Worm (Caenorhabditis elegans) whole organism, L4 larva: ENCODE results near the gene dsl-4.

ENCODE experiments used
- T26A8.4 ChIP-seq: fragments of 200-800 bp; sonication (Bioruptor generic); IDR thresholded peaks from 2 replicates; pipeline ENCODE4 v1.3.6; 2022; ENCODE audit warnings: missing genetic modification characterization, missing compliant biosample characterization
- aha-1 ChIP-seq: fragments of 150-350 bp; peaks from one replicate; lab custom pipeline; 2014; ENCODE audit warnings: missing biosample characterization, missing genetic modification characterization
- ceh-20 ChIP-seq: fragments of 200-800 bp; sonication (Bioruptor generic); IDR thresholded peaks from 2 replicates; pipeline ENCODE4 v1.3.6; 2022; ENCODE audit warnings: missing genetic modification reagents, missing genetic modification characterization, missing compliant biosample characterization
- ceh-62 ChIP-seq: sonication (generic microtip); optimal IDR thresholded peaks from 2 replicates; lab custom pipeline; 2017; ENCODE audit warnings: missing biosample characterization, missing genetic modification characterization
- ctbp-1 ChIP-seq: fragments of 200-800 bp; sonication (Bioruptor generic); IDR thresholded peaks from 2 replicates; pipeline ENCODE4 v1.3.6; 2022; ENCODE audit warnings: missing genetic modification reagents, missing genetic modification characterization, missing compliant biosample characterization
- daf-12 ChIP-seq: fragments of 150-350 bp; optimal IDR thresholded peaks from 2 replicates; lab custom pipeline; 2014; ENCODE audit warnings: missing biosample characterization, missing genetic modification reagents, missing genetic modification characterization
- daf-16 ChIP-seq, 3 experiments: sonication (generic microtip); optimal IDR thresholded peaks; 2 replicates each; lab custom pipeline; 2016 to 2017; ENCODE audit warnings: missing genetic modification characterization in 3 of 3, missing genetic modification reagents in 3 of 3, mild to moderate bottlenecking in 2 of 3, missing compliant biosample characterization in 2 of 3, missing biosample characterization in 1 of 3, moderate library complexity in 1 of 3
- daf-19 ChIP-seq: fragments of 200-800 bp; sonication (Bioruptor generic); conservative IDR thresholded peaks from 2 replicates; pipeline ENCODE4 v1.3.6; 2022; ENCODE audit warnings: missing genetic modification characterization, missing compliant biosample characterization
- dmd-8 ChIP-seq: fragments of 200-800 bp; sonication (Bioruptor generic); IDR thresholded peaks from 2 replicates; pipeline ENCODE4 v1.3.6; 2022; ENCODE audit warnings: missing genetic modification characterization, missing compliant biosample characterization
- dve-1 ChIP-seq: sonication (generic microtip); optimal IDR thresholded peaks from 2 replicates; lab custom pipeline; 2017; ENCODE audit warnings: antibody characterized with exemption, mild to moderate bottlenecking, missing genetic modification characterization, missing compliant biosample characterization; ENCODE audit not compliant: insufficient read depth
- fkh-10 ChIP-seq: fragments of 150-350 bp; optimal IDR thresholded peaks from 2 replicates; lab custom pipeline; 2014; ENCODE audit warnings: missing biosample characterization, missing genetic modification reagents, missing genetic modification characterization
- gei-8 ChIP-seq: fragments of 200-800 bp; sonication (Bioruptor generic); optimal IDR thresholded peaks from 2 replicates; lab custom pipeline; 2018; ENCODE audit warnings: mild to moderate bottlenecking, missing genetic modification characterization, missing compliant biosample characterization
- hlh-11 ChIP-seq: fragments of 200-800 bp; sonication (Bioruptor generic); optimal IDR thresholded peaks from 2 replicates; lab custom pipeline; 2018; ENCODE audit warnings: mild to moderate bottlenecking, missing genetic modification characterization, missing compliant biosample characterization
- hlh-30 ChIP-seq: sonication (generic microtip); optimal IDR thresholded peaks from 2 replicates; lab custom pipeline; 2017; ENCODE audit warnings: antibody characterized with exemption, mild to moderate bottlenecking, missing genetic modification characterization, missing compliant biosample characterization; ENCODE audit not compliant: insufficient read depth
- hmg-1.1 ChIP-seq: fragments of 200-800 bp; sonication (Bioruptor generic); IDR thresholded peaks from 2 replicates; pipeline ENCODE4 v1.3.6; 2022; ENCODE audit warnings: missing genetic modification reagents, missing genetic modification characterization, missing compliant biosample characterization
- madf-5 ChIP-seq, 2 experiments: fragments of 200-800 bp; sonication (Bioruptor generic); IDR thresholded peaks; 2 replicates each; pipeline ENCODE4 v1.3.6; 2022; ENCODE audit warnings: missing compliant biosample characterization in 2 of 2, missing genetic modification characterization in 2 of 2
- madf-9 ChIP-seq: fragments of 200-800 bp; sonication (Bioruptor generic); conservative IDR thresholded peaks from 2 replicates; pipeline ENCODE4 v1.3.6; 2022; ENCODE audit warnings: missing genetic modification reagents, missing genetic modification characterization, missing compliant biosample characterization
- mep-1 ChIP-seq: fragments of 150-350 bp; sonication (generic microtip); optimal IDR thresholded peaks from 3 replicates; lab custom pipeline; 2014; ENCODE audit warnings: missing biosample characterization, missing genetic modification characterization
- nhr-10 ChIP-seq: fragments of 150-350 bp; optimal IDR thresholded peaks from 2 replicates; lab custom pipeline; 2014; ENCODE audit warnings: missing biosample characterization, missing genetic modification characterization
- nhr-11 ChIP-seq: fragments of 150-350 bp; optimal IDR thresholded peaks from 2 replicates; lab custom pipeline; 2014; ENCODE audit warnings: missing biosample characterization, missing genetic modification characterization
- nhr-28 ChIP-seq: fragments of 150-350 bp; optimal IDR thresholded peaks from 2 replicates; lab custom pipeline; 2014; ENCODE audit warnings: missing biosample characterization, missing genetic modification characterization
- nhr-76 ChIP-seq: fragments of 150-350 bp; optimal IDR thresholded peaks from 2 replicates; lab custom pipeline; 2014; ENCODE audit warnings: missing biosample characterization, missing genetic modification characterization
- php-3 ChIP-seq: fragments of 200-800 bp; sonication (Bioruptor generic); IDR thresholded peaks from 2 replicates; pipeline ENCODE4 v1.3.6; 2022; ENCODE audit warnings: missing genetic modification reagents, missing genetic modification characterization, missing compliant biosample characterization
- pqm-1 ChIP-seq: sonication (generic microtip); optimal IDR thresholded peaks from 2 replicates; lab custom pipeline; 2017; ENCODE audit warnings: missing biosample characterization, missing genetic modification characterization
- set-16 ChIP-seq: fragments of 200-800 bp; sonication (Bioruptor generic); IDR thresholded peaks from 2 replicates; pipeline ENCODE4 v1.3.6; 2022; ENCODE audit warnings: missing genetic modification reagents, missing genetic modification characterization, missing compliant biosample characterization
- snpc-4 ChIP-seq: fragments of 150-350 bp; optimal IDR thresholded peaks from 2 replicates; lab custom pipeline; 2014; ENCODE audit warnings: missing biosample characterization, missing genetic modification characterization
- unc-62 ChIP-seq, 3 experiments: fragments of 150-350 bp in 1 of 3; sonication (generic microtip); optimal IDR thresholded peaks in 2 of 3; peaks in 1 of 3; 1 replicate in 1 of 3; 2 replicates in 2 of 3; lab custom pipeline; 2014 to 2017; ENCODE audit warnings: missing biosample characterization in 3 of 3, missing genetic modification characterization in 3 of 3, missing genetic modification reagents in 3 of 3, missing genotype in 1 of 3
- zfp-2 ChIP-seq: sonication (generic microtip); optimal IDR thresholded peaks from 2 replicates; lab custom pipeline; 2016; ENCODE audit warnings: mild to moderate bottlenecking, missing genetic modification characterization, missing compliant biosample characterization
- zip-2 ChIP-seq: fragments of 150-350 bp; optimal IDR thresholded peaks from 2 replicates; lab custom pipeline; 2014; ENCODE audit warnings: missing biosample characterization, missing genetic modification characterization
- ztf-11 ChIP-seq: fragments of 150-350 bp; optimal IDR thresholded peaks from 2 replicates; lab custom pipeline; 2014; ENCODE audit warnings: missing biosample characterization, missing genetic modification characterization

Gene dsl-4

DNA sequence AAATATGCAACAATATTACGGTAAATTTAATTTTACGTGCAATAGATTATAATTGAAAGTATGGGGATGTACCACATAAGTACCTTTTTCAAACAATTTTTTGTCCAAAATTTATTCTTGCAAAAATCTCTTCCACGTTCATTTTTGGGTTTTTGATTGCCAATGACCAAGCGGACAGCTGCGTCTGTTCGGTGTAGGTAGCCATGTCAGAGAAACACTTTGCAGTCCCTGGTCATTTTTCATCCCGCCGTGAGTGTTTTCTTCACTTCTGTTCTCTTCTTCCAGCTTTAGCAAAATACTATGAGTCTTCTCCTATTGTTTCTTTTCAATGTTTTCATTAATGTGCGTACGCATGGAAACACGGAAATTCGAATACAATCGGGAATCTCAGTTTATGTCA lies at the start of gene dsl-4:
dsl-4 (plus strand) TSS at position 301 of the 400 bp plus-strand sequence.
- no peak for TF ChIP-seq daf-19 (GFP tag; lab: Robert Waterston, UW)
- no peak for TF ChIP-seq madf-5 (GFP tag; IDR thresholded peaks at IDR 0.05; lab: Robert Waterston, UW)
- no peak for TF ChIP-seq php-3 (GFP tag; lab: Robert Waterston, UW)
- no peak for TF ChIP-seq mep-1 (tag; lab: Kevin White, UChicago)
- no peak for TF ChIP-seq set-16
- no peak for TF ChIP-seq nhr-10
- TF ChIP-seq, all 104 proteins: peak for 0

ce11 chrX:14044362-14044761 lies 45.8 kb upstream of the dsl-4 start:
- TF ChIP-seq set-16 (peak; percentile 46), php-3 (GFP tag; lab: Robert Waterston, UW) (no peak), daf-19 (GFP tag; lab: Robert Waterston, UW) (no peak), hlh-11 (tag; lab: Kevin White, UChicago) (peak; percentile 12), zfp-2 (tag; lab: Kevin White, UChicago) (no peak), unc-62 (GFP tag; optimal IDR thresholded peaks at IDR 0.05 in 1 of 2; lab: Kevin White, UChicago) (peak in 1 of 2 experiments; percentile 80), unc-62 (tag; optimal IDR thresholded peaks at IDR 0.05; lab: Kevin White, UChicago) (no peak), ceh-20 (GFP tag; lab: Robert Waterston, UW) (peak; percentile 68), nhr-11 (tag; lab: Kevin White, UChicago) (peak; percentile 25), hlh-30 (tag; lab: Kevin White, UChicago) (peak; percentile 16), daf-12 (tag; lab: Kevin White, UChicago) (no peak), aha-1 (tag; lab: Kevin White, UChicago) (peak; percentile 51)

- TF ChIP-seq fkh-10 (GFP tag; lab: Kevin White, UChicago) (peak; percentile 81), madf-9 (GFP tag; lab: Robert Waterston, UW) (no peak), unc-62 (GFP tag; optimal IDR thresholded peaks at IDR 0.05 in 1 of 2; lab: Kevin White, UChicago) (peak in 1 of 2 experiments; percentile 8), unc-62 (tag; optimal IDR thresholded peaks at IDR 0.05; lab: Kevin White, UChicago) (no peak), ctbp-1 (peak; percentile 58; the same call in 1 of the 2 replicates)
Measured at ce11 chrX:14047609-14048008, 42.6 kb upstream of the dsl-4 start.

- TF ChIP-seq nhr-28 (tag; lab: Kevin White, UChicago) (no peak), hmg-1.1 (GFP tag; lab: Robert Waterston, UW) (no peak), nhr-76 (tag; lab: Kevin White, UChicago) (no peak), ceh-62 (tag; lab: Kevin White, UChicago) (no peak), ztf-11 (no peak), gei-8 (GFP tag; lab: Kevin White, UChicago) (no peak), dve-1 (tag; lab: Kevin White, UChicago) (no peak), snpc-4 (tag; lab: Kevin White, UChicago) (no peak), zip-2 (no peak)
Measured at ce11 chrX:14049235-14049634, 41.0 kb upstream of the dsl-4 start, which contains the start of gene dyc-1. TSS of gene dyc-1 (plus strand) at chrX:14049535.

DNA sequence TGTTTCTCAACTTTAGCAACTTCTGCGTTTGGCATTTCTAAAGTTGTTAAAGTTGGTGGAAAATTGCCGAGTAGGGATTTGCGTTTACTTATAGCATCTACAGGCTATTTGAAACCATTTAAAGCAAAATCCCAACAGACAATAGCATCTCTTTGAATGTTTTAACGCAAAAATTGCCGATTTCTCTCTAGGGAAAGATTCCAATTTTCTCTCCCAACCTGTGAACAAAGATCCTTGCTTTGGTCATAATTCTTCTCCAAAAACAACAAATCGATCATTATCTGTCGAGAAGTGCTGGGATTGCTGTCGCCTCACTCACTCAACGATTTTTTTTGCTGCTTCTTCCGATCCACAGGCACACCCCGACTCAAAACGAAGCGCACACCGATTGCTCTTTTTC lies 36.4 kb upstream of the dsl-4 start:
- TF ChIP-seq pqm-1 (tag; lab: Kevin White, UChicago) (no peak), T26A8.4 (GFP tag; lab: Robert Waterston, UW) (no peak), dmd-8 (GFP tag; lab: Robert Waterston, UW) (0 out of 2 replicates have a peak, but pooled peaks have one; percentile 5), aha-1 (tag; lab: Kevin White, UChicago) (peak; percentile 63), unc-62 (GFP tag; optimal IDR thresholded peaks at IDR 0.05 in 1 of 2; lab: Kevin White, UChicago) (peak in 1 of 2 experiments; percentile 93), unc-62 (tag; optimal IDR thresholded peaks at IDR 0.05; lab: Kevin White, UChicago) (no peak)
- TF ChIP-seq, all 104 proteins: peak for 3

- TF ChIP-seq hmg-1.1 (GFP tag; lab: Robert Waterston, UW) = no peak
- peak in 1 of 2 experiments; percentile 35 for TF ChIP-seq daf-16 (GFP tag; optimal IDR thresholded peaks at IDR 0.05; lab: Kevin White, UChicago)
- TF ChIP-seq daf-16 (tag; optimal IDR thresholded peaks at IDR 0.05; lab: Kevin White, UChicago) = no peak
- peak; percentile 48 for TF ChIP-seq hlh-11 (tag; lab: Kevin White, UChicago)
- peak; percentile 28 for TF ChIP-seq aha-1 (tag; lab: Kevin White, UChicago)
- TF ChIP-seq, all 104 proteins: peak for 3
Measured at ce11 chrX:14054799-14055198, 35.4 kb upstream of the dsl-4 start.
